Fruit fly (Drosophila melanogaster) whole organism, embryonic: Measurements from ENCODE around the gene wda.
A peak's percentile ranks its signal among the peaks of the same experiment; 100 is the strongest.

Source experiments
- Asciz ChIP-seq: fragments of 200-800 bp; sonication (Bioruptor generic); optimal IDR thresholded peaks from 2 replicates; lab custom pipeline; 2017; ENCODE audit warnings: missing biosample characterization, mild to moderate bottlenecking, missing genetic modification characterization, missing genetic modification reagents
- B-H2 ChIP-seq: fragments of 200-800 bp; sonication (Bioruptor generic); optimal IDR thresholded peaks from 2 replicates; lab custom pipeline; 2018; ENCODE audit warnings: missing biosample characterization, mild to moderate bottlenecking, missing genetic modification characterization
- CG11247 ChIP-seq: fragments of 200-800 bp; sonication (Bioruptor generic); IDR thresholded peaks from 2 replicates; pipeline ENCODE4 v1.3.6; 2022; ENCODE audit warnings: missing biosample characterization, missing genetic modification characterization
- CG12391 ChIP-seq: fragments of 200-800 bp; sonication (Bioruptor generic); optimal IDR thresholded peaks from 3 replicates; lab custom pipeline; 2018; ENCODE audit warnings: missing biosample characterization, mild to moderate bottlenecking, missing genetic modification characterization, moderate library complexity
- CG13296 ChIP-seq: fragments of 200-800 bp; sonication (Bioruptor generic); optimal IDR thresholded peaks from 3 replicates; lab custom pipeline; 2018; ENCODE audit warnings: missing biosample characterization, mild to moderate bottlenecking, missing genetic modification characterization
- CG14710 ChIP-seq: fragments of 200-800 bp; sonication (Bioruptor generic); optimal IDR thresholded peaks from 3 replicates; lab custom pipeline; 2019; ENCODE audit warnings: missing biosample characterization, mild to moderate bottlenecking, missing genetic modification characterization, moderate library complexity
- CG15514 ChIP-seq: fragments of 200-800 bp; sonication (Bioruptor generic); optimal IDR thresholded peaks from 3 replicates; lab custom pipeline; 2017; ENCODE audit warnings: missing biosample characterization, missing genetic modification characterization, mild to moderate bottlenecking, moderate library complexity, missing genetic modification reagents
- CG16779 ChIP-seq: fragments of 200-800 bp; sonication (Bioruptor generic); IDR thresholded peaks from 2 replicates; pipeline ENCODE4 v1.3.6; 2022; ENCODE audit warnings: missing biosample characterization, missing genetic modification characterization
- CG17385 ChIP-seq: fragments of 200-800 bp; sonication (Bioruptor generic); optimal IDR thresholded peaks from 3 replicates; lab custom pipeline; 2018; ENCODE audit warnings: missing biosample characterization, mild to moderate bottlenecking, missing genetic modification characterization
- CG17568 ChIP-seq: fragments of 200-800 bp; sonication (Bioruptor generic); optimal IDR thresholded peaks from 2 replicates; lab custom pipeline; 2018; ENCODE audit warnings: missing biosample characterization, mild to moderate bottlenecking, missing genetic modification characterization, moderate library complexity
- CG3065 ChIP-seq: fragments of 200-800 bp; sonication (Bioruptor generic); optimal IDR thresholded peaks from 2 replicates; lab custom pipeline; 2016; ENCODE audit warnings: missing biosample characterization, missing genetic modification characterization
- CG31388 ChIP-seq: fragments of 200-800 bp; sonication (Bioruptor generic); optimal IDR thresholded peaks from 2 replicates; lab custom pipeline; 2016; ENCODE audit warnings: missing biosample characterization, missing genetic modification characterization
- CG32532 ChIP-seq: fragments of 200-800 bp; sonication (Bioruptor generic); IDR thresholded peaks from 2 replicates; pipeline ENCODE4 v1.3.6; 2022; ENCODE audit warnings: missing biosample characterization, missing genetic modification characterization
- CG34224 ChIP-seq: fragments of 200-800 bp; sonication (Bioruptor generic); IDR thresholded peaks from 3 replicates; pipeline ENCODE4 v1.3.6; 2022; ENCODE audit warnings: missing biosample characterization, missing genetic modification characterization; ENCODE audit not compliant: partially characterized antibody
- CG4282 ChIP-seq: fragments of 200-800 bp; sonication (Bioruptor generic); optimal IDR thresholded peaks from 2 replicates; lab custom pipeline; 2016; ENCODE audit warnings: missing biosample characterization, missing genetic modification characterization
- CG6689 ChIP-seq: fragments of 200-800 bp; sonication (Bioruptor generic); IDR thresholded peaks from 2 replicates; pipeline ENCODE4 v1.3.6; 2022; ENCODE audit warnings: missing biosample characterization, missing genetic modification characterization
- CG7271 ChIP-seq: fragments of 200-800 bp; sonication (Bioruptor generic); optimal IDR thresholded peaks from 2 replicates; lab custom pipeline; 2018; ENCODE audit warnings: missing biosample characterization, mild to moderate bottlenecking, missing genetic modification characterization, moderate library complexity
- CG7839 ChIP-seq: fragments of 200-800 bp; sonication (Bioruptor generic); optimal IDR thresholded peaks from 3 replicates; lab custom pipeline; 2018; ENCODE audit warnings: missing biosample characterization, mild to moderate bottlenecking, missing genetic modification characterization, moderate library complexity
- CG8089 ChIP-seq: fragments of 200-800 bp; sonication (Bioruptor generic); optimal IDR thresholded peaks from 3 replicates; lab custom pipeline; 2016; ENCODE audit warnings: missing biosample characterization, missing genetic modification characterization
- CG8290 ChIP-seq, 3 experiments: fragments of 200-800 bp; sonication (Bioruptor generic); optimal IDR thresholded peaks; 2 replicates each; lab custom pipeline; 2016 to 2019; ENCODE audit warnings: missing biosample characterization in 3 of 3, missing genetic modification characterization in 3 of 3, mild to moderate bottlenecking in 2 of 3, moderate library complexity in 1 of 3
- CoRest ChIP-seq: fragments of 200-800 bp; sonication (Bioruptor generic); optimal IDR thresholded peaks from 3 replicates; lab custom pipeline; 2018; ENCODE audit warnings: missing biosample characterization, mild to moderate bottlenecking, missing genetic modification characterization, moderate library complexity
- Dad ChIP-seq: fragments of 200-800 bp; sonication (Bioruptor generic); optimal IDR thresholded peaks from 3 replicates; lab custom pipeline; 2016; ENCODE audit warnings: missing biosample characterization, missing genetic modification characterization
- Dll ChIP-seq: fragments of 200-800 bp; sonication (Bioruptor generic); IDR thresholded peaks from 4 replicates; pipeline ENCODE4 v1.3.6; 2022; ENCODE audit warnings: missing biosample characterization, missing genetic modification characterization; ENCODE audit not compliant: partially characterized antibody
- Hmr ChIP-seq: fragments of 200-800 bp; sonication (Bioruptor generic); optimal IDR thresholded peaks from 3 replicates; lab custom pipeline; 2017; ENCODE audit warnings: mild to moderate bottlenecking, missing biosample characterization, missing genetic modification reagents, missing genetic modification characterization
- Nf-YA ChIP-seq: fragments of 200-800 bp; sonication (Bioruptor generic); IDR thresholded peaks from 2 replicates; pipeline ENCODE4 v1.3.6; 2022; ENCODE audit warnings: missing biosample characterization, missing genetic modification characterization
- Poxn ChIP-seq: fragments of 200-800 bp; sonication (Bioruptor generic); IDR thresholded peaks from 2 replicates; pipeline ENCODE4 v1.3.6; 2022; ENCODE audit warnings: missing biosample characterization, missing genetic modification characterization
- Ptx1 ChIP-seq: fragments of 200-800 bp; sonication (Bioruptor generic); IDR thresholded peaks from 2 replicates; pipeline ENCODE4 v1.3.6; 2022; ENCODE audit warnings: missing biosample characterization, missing genetic modification characterization
- Ravus ChIP-seq: fragments of 200-800 bp; sonication (Bioruptor generic); IDR thresholded peaks from 2 replicates; pipeline ENCODE4 v1.3.6; 2022; ENCODE audit warnings: missing biosample characterization, missing genetic modification characterization
- Rfx ChIP-seq: fragments of 200-800 bp; sonication (Bioruptor generic); IDR thresholded peaks from 2 replicates; pipeline ENCODE4 v1.3.6; 2022; ENCODE audit warnings: missing biosample characterization, missing genetic modification characterization
- Sox102F ChIP-seq: fragments of 200-800 bp; sonication (Bioruptor generic); optimal IDR thresholded peaks from 2 replicates; lab custom pipeline; 2018; ENCODE audit warnings: missing biosample characterization, mild to moderate bottlenecking, missing genetic modification characterization, moderate library complexity
- Spps ChIP-seq: fragments of 200-800 bp; sonication (Bioruptor generic); optimal IDR thresholded peaks from 2 replicates; lab custom pipeline; 2018; ENCODE audit warnings: missing biosample characterization, mild to moderate bottlenecking, missing genetic modification characterization
- corto ChIP-seq: fragments of 200-800 bp; sonication (Bioruptor generic); optimal IDR thresholded peaks from 2 replicates; lab custom pipeline; 2016; ENCODE audit warnings: missing biosample characterization, mild to moderate bottlenecking, missing genetic modification characterization, moderate library complexity
- crc ChIP-seq: fragments of 200-800 bp; sonication (Bioruptor generic); optimal IDR thresholded peaks from 2 replicates; lab custom pipeline; 2016; ENCODE audit warnings: missing biosample characterization, missing genetic modification characterization
- disco-r ChIP-seq: fragments of 200-800 bp; sonication (Bioruptor generic); optimal IDR thresholded peaks from 2 replicates; lab custom pipeline; 2016; ENCODE audit warnings: missing biosample characterization, missing genetic modification characterization
- exex ChIP-seq: fragments of 200-800 bp; sonication (Bioruptor generic); optimal IDR thresholded peaks from 4 replicates; lab custom pipeline; 2018; ENCODE audit warnings: missing biosample characterization, mild to moderate bottlenecking, missing genetic modification characterization, moderate library complexity
- gce ChIP-seq: fragments of 200-800 bp; sonication (Bioruptor generic); IDR thresholded peaks from 3 replicates; pipeline ENCODE4 v1.3.6; 2022; ENCODE audit warnings: missing biosample characterization, missing genetic modification characterization
- gcm ChIP-seq: fragments of 200-800 bp; sonication (Bioruptor generic); optimal IDR thresholded peaks from 2 replicates; lab custom pipeline; 2019; ENCODE audit warnings: missing biosample characterization, mild to moderate bottlenecking, missing genetic modification characterization, moderate library complexity
- grau ChIP-seq: fragments of 200-800 bp; optimal IDR thresholded peaks from 3 replicates; lab custom pipeline; 2019; ENCODE audit warnings: missing biosample characterization, mild to moderate bottlenecking, missing genetic modification characterization, moderate library complexity
- ind ChIP-seq: fragments of 200-800 bp; sonication (Bioruptor generic); optimal IDR thresholded peaks from 3 replicates; lab custom pipeline; 2016; ENCODE audit warnings: missing biosample characterization, missing genetic modification characterization
- kah ChIP-seq: fragments of 200-800 bp; sonication (Bioruptor generic); optimal IDR thresholded peaks from 2 replicates; lab custom pipeline; 2018; ENCODE audit warnings: missing biosample characterization, mild to moderate bottlenecking, missing genetic modification characterization
- lab ChIP-seq: fragments of 200-800 bp; sonication (Bioruptor generic); optimal IDR thresholded peaks from 3 replicates; lab custom pipeline; 2017; ENCODE audit warnings: missing biosample characterization, missing genetic modification characterization, mild to moderate bottlenecking, moderate library complexity, missing genetic modification reagents
- lmd ChIP-seq: fragments of 200-800 bp; sonication (Bioruptor generic); IDR thresholded peaks from 2 replicates; pipeline ENCODE4 v1.3.6; 2022; ENCODE audit warnings: missing biosample characterization, missing genetic modification characterization
- mirr ChIP-seq: fragments of 200-800 bp; sonication (Bioruptor generic); optimal IDR thresholded peaks from 3 replicates; lab custom pipeline; 2018; ENCODE audit warnings: missing biosample characterization, mild to moderate bottlenecking, missing genetic modification characterization
- pb ChIP-seq: fragments of 200-800 bp; sonication (Bioruptor generic); optimal IDR thresholded peaks from 3 replicates; lab custom pipeline; 2016; ENCODE audit warnings: missing biosample characterization, missing genetic modification characterization
- pho ChIP-seq: fragments of 200-800 bp; sonication (Bioruptor generic); optimal IDR thresholded peaks from 2 replicates; lab custom pipeline; 2016; ENCODE audit warnings: missing biosample characterization, missing genetic modification characterization
- row ChIP-seq: fragments of 200-800 bp; sonication (Bioruptor generic); IDR thresholded peaks from 3 replicates; pipeline ENCODE4 v1.3.6; 2022; ENCODE audit warnings: missing biosample characterization, missing genetic modification characterization
- sens ChIP-seq: fragments of 200-800 bp; sonication (Bioruptor generic); peaks from one replicate; lab custom pipeline; 2016; ENCODE audit warnings: missing biosample characterization, missing genetic modification characterization
- trh ChIP-seq: fragments of 200-800 bp; sonication (Bioruptor generic); optimal IDR thresholded peaks from 2 replicates; lab custom pipeline; 2016; ENCODE audit warnings: missing biosample characterization, missing genetic modification characterization
- ttk ChIP-seq: fragments of 200-800 bp; sonication (Bioruptor generic); IDR thresholded peaks from 2 replicates; pipeline ENCODE4 v2.1.2; 2022; ENCODE audit warnings: missing biosample characterization, missing genetic modification characterization
- vnd ChIP-seq: fragments of 200-800 bp; sonication (Bioruptor generic); IDR thresholded peaks from 3 replicates; pipeline ENCODE4 v1.3.6; 2022; ENCODE audit warnings: missing biosample characterization, missing genetic modification characterization; ENCODE audit not compliant: partially characterized antibody

The wda gene

DNA sequence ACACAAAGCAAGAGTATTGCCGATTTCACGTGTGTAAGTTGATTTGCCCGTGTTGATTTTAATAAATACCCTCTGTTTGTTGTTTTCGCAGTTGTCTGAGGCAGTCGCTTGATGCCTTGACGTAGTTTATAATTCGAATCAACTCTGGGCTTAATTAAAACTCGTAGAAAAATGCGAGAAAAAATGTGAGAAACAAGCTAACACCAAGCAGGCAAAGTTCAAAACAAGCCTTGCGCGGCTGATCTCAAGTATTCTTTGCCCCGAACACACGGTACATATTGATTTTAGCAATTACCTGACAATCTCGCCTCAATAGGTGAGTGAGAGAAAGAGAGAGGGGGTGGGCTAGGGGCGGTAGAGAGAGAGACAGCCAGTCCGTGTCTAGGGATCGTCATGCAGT lies 32.6 kb downstream of the wda start (continued):
- TF ChIP-seq CG17568 (GFP tag; lab: Kevin White, UChicago) (peak; percentile 44), Asciz (GFP tag; lab: Kevin White, UChicago) (peak; percentile 27), pb (no peak), crc (GFP tag; lab: Kevin White, UChicago) (peak; percentile 14), CG3065 (GFP tag; lab: Kevin White, UChicago) (no peak), exex (peak; percentile 19), Spps (tag; lab: Kevin White, UChicago) (no peak), Ravus (GFP tag; lab: Robert Waterston, UW) (no peak), trh (peak; percentile 26), pho (GFP tag; lab: Kevin White, UChicago) (peak; percentile 35), lmd (GFP tag; lab: Robert Waterston, UW) (no peak), gce (GFP tag; lab: Robert Waterston, UW) (no peak), CG32532 (GFP tag; lab: Robert Waterston, UW) (peak; percentile 53; the same call in 1 of the 2 replicates), Dll (no peak), vnd (GFP tag; lab: Robert Waterston, UW) (no peak), CG4282 (GFP tag; lab: Kevin White, UChicago) (no peak), CG17385 (GFP tag; lab: Kevin White, UChicago) (peak; percentile 14), CG12391 (tag; lab: Kevin White, UChicago) (no peak), Sox102F (GFP tag; lab: Kevin White, UChicago) (no peak), CG8089 (peak; percentile 22), Nf-YA (no peak), CG14710 (tag; lab: Kevin White, UChicago) (no peak), gcm (no peak), CG11247 (peak; percentile 72), B-H2 (peak; percentile 59), CG16779 (GFP tag; lab: Robert Waterston, UW) (no peak), CG34224 (GFP tag; lab: Robert Waterston, UW) (no peak), disco-r (GFP tag; lab: Kevin White, UChicago) (no peak), Poxn (GFP tag; lab: Robert Waterston, UW) (no peak), CG31388 (no peak), Dad (GFP tag; lab: Kevin White, UChicago) (no peak), CG7271 (tag; lab: Kevin White, UChicago) (no peak)

dm6 chr3R:23223151-23223810 lies 34.6 kb downstream of the wda start:
- TF ChIP-seq Ptx1, result 0 out of 2 replicates have a peak, but pooled peaks have one; percentile 22
- TF ChIP-seq corto (GFP tag; lab: Kevin White, UChicago), result peak; percentile 42
- peak; percentile 3 for TF ChIP-seq ind (GFP tag; lab: Kevin White, UChicago)
- TF ChIP-seq CG15514 (GFP tag; lab: Kevin White, UChicago), result peak; percentile 25
- no peak for TF ChIP-seq Sox102F (GFP tag; lab: Kevin White, UChicago)
- TF ChIP-seq sens (GFP tag; lab: Kevin White, UChicago), result peak; percentile 67
- TF ChIP-seq CG7839 (tag; lab: Kevin White, UChicago), result peak; percentile 21
- peak; percentile 45; the same call in 2 of the 3 replicates for TF ChIP-seq row (GFP tag; lab: Robert Waterston, UW)
- TF ChIP-seq exex, result peak; percentile 99
- TF ChIP-seq CoRest (tag; lab: Kevin White, UChicago), result no peak
- peak; percentile 2 for TF ChIP-seq CG12391 (tag; lab: Kevin White, UChicago)
- peak; percentile 23 for TF ChIP-seq CG13296 (GFP tag; lab: Kevin White, UChicago)
- TF ChIP-seq kah (GFP tag; lab: Kevin White, UChicago), result no peak
- TF ChIP-seq Rfx (GFP tag; lab: Robert Waterston, UW), result peak; percentile 4; the same call in 1 of the 2 replicates
- TF ChIP-seq CG6689, result no peak
- no peak for TF ChIP-seq ttk
- peak; percentile 75 for TF ChIP-seq grau (tag; lab: Kevin White, UChicago)
- peak; percentile 97 for TF ChIP-seq mirr (GFP tag; lab: Kevin White, UChicago)
- no peak for TF ChIP-seq CG8290 (GFP tag; optimal IDR thresholded peaks at IDR 0.05; lab: Kevin White, UChicago)
- TF ChIP-seq CG8290 (tag; optimal IDR thresholded peaks at IDR 0.05; lab: Kevin White, UChicago), result peak in 1 of 2 experiments; percentile 42
- peak; percentile 1 for TF ChIP-seq Hmr (GFP tag; lab: Kevin White, UChicago)
- peak; percentile 37 for TF ChIP-seq lab (GFP tag; lab: Kevin White, UChicago)
